Worm (Caenorhabditis elegans): ENCODE results near the gene srb-16.

- no peak for TF ChIP-seq him-1 (tag; optimal IDR thresholded peaks at IDR 0.05)
- TF ChIP-seq F52B5.7 (tag; optimal IDR thresholded peaks at IDR 0.05), result no peak
- no peak for TF ChIP-seq lin-35 (GFP tag; optimal IDR thresholded peaks at IDR 0.05)
- no peak for TF ChIP-seq rcor-1 (GFP tag; IDR thresholded peaks at IDR 0.05)
- TF ChIP-seq unc-62 (GFP tag; optimal IDR thresholded peaks at IDR 0.05), result no peak
- no peak for TF ChIP-seq pha-4 (tag; optimal IDR thresholded peaks at IDR 0.05)
- no peak for TF ChIP-seq dpl-1 (GFP tag; optimal IDR thresholded peaks at IDR 0.05)
- no peak for TF ChIP-seq cebp-2 (GFP tag; IDR thresholded peaks at IDR 0.05)
These were observed 8.1 kb downstream of the srb-16 start, which contains the start of gene F58A6.1 for ce11 chrII:5142619-5143018.
